Worm (Caenorhabditis elegans) whole organism, late embryonic: Measurements from ENCODE around the gene F26G1.3.

Experiments
- F13H6.1 ChIP-seq: sonication (generic microtip); optimal IDR thresholded peaks from 2 replicates; lab custom pipeline; 2016; ENCODE audit warnings: missing genetic modification characterization, missing compliant biosample characterization
- Y22D7AL.16 ChIP-seq: sonication (generic microtip); optimal IDR thresholded peaks from 2 replicates; lab custom pipeline; 2016; ENCODE audit warnings: missing genetic modification characterization, missing compliant biosample characterization
- ahr-1 ChIP-seq: sonication (generic microtip); optimal IDR thresholded peaks from 2 replicates; lab custom pipeline; 2016; ENCODE audit warnings: missing genetic modification characterization, missing compliant biosample characterization
- ama-1 ChIP-seq: fragments of 150-350 bp; optimal IDR thresholded peaks from 2 replicates; lab custom pipeline; 2014
- ceh-9 ChIP-seq: sonication (generic microtip); optimal IDR thresholded peaks from 2 replicates; lab custom pipeline; 2016; ENCODE audit warnings: mild to moderate bottlenecking, missing genetic modification characterization, inconsistent platforms, missing compliant biosample characterization
- fax-1 ChIP-seq: sonication (generic microtip); optimal IDR thresholded peaks from 2 replicates; lab custom pipeline; 2016; ENCODE audit warnings: missing genotype, missing genetic modification characterization, missing compliant biosample characterization
- hlh-15 ChIP-seq: sonication (generic microtip); optimal IDR thresholded peaks from 2 replicates; lab custom pipeline; 2016; ENCODE audit warnings: missing genetic modification characterization, missing compliant biosample characterization
- madf-2 ChIP-seq: sonication (generic microtip); optimal IDR thresholded peaks from 2 replicates; lab custom pipeline; 2017; ENCODE audit warnings: missing genetic modification characterization, missing compliant biosample characterization
- odd-2 ChIP-seq: sonication (generic microtip); optimal IDR thresholded peaks from 2 replicates; lab custom pipeline; 2017; ENCODE audit warnings: antibody characterized with exemption, mild to moderate bottlenecking, missing genetic modification characterization, missing compliant biosample characterization
- pha-2 ChIP-seq: sonication (generic microtip); optimal IDR thresholded peaks from 2 replicates; lab custom pipeline; 2017; ENCODE audit warnings: mild to moderate bottlenecking, missing genetic modification characterization, missing compliant biosample characterization
- pha-4 ChIP-seq: fragments of 150-350 bp; optimal IDR thresholded peaks from 2 replicates; lab custom pipeline; 2018; ENCODE audit warnings: missing biosample characterization, missing genetic modification reagents, missing genetic modification characterization
- tbx-2 ChIP-seq: sonication (generic microtip); optimal IDR thresholded peaks from 2 replicates; lab custom pipeline; 2016; ENCODE audit warnings: missing genetic modification characterization, missing compliant biosample characterization

ce11 chrII:4767612-4768011 lies 9.1 kb downstream of the F26G1.3 start:
- TF ChIP-seq odd-2 (tag; lab: Kevin White, UChicago): no peak
- TF ChIP-seq tbx-2: no peak
- TF ChIP-seq pha-2 (tag; lab: Kevin White, UChicago): no peak
- TF ChIP-seq ahr-1 (tag; lab: Kevin White, UChicago): no peak
- TF ChIP-seq pha-4 (tag; lab: Kevin White, UChicago): no peak
- TF ChIP-seq F13H6.1 (tag; lab: Kevin White, UChicago): no peak
- no peak for TF ChIP-seq ama-1
- no peak for TF ChIP-seq madf-2 (tag; lab: Kevin White, UChicago)
- no peak for TF ChIP-seq fax-1 (tag; lab: Kevin White, UChicago)
- no peak for TF ChIP-seq Y22D7AL.16 (tag; lab: Kevin White, UChicago)
- TF ChIP-seq hlh-15: no peak
- TF ChIP-seq ceh-9: no peak
